Fruit fly (Drosophila melanogaster) whole organism, wandering third instar larva: ENCODE results near the gene mahe.
A peak's percentile ranks its signal among the peaks of the same experiment; 100 is the strongest.

Source experiments
- Abd-B ChIP-seq: fragments of >200 bp; optimal IDR thresholded peaks from 2 replicates; lab custom pipeline; 2017; ENCODE audit warnings: missing biosample characterization, missing genetic modification characterization
- CG9705 ChIP-seq: fragments of 200-800 bp; sonication (Bioruptor generic); optimal IDR thresholded peaks from 2 replicates; lab custom pipeline; 2018; ENCODE audit warnings: missing biosample characterization, mild to moderate bottlenecking, missing genetic modification characterization
- Dfd ChIP-seq: fragments of >200 bp; optimal IDR thresholded peaks from 2 replicates; lab custom pipeline; 2017; ENCODE audit warnings: missing biosample characterization, missing genetic modification characterization
- Dif ChIP-seq: fragments of 200-275, 200-300 bp; sonication (Bioruptor generic); optimal IDR thresholded peaks from 2 replicates; lab custom pipeline; 2018; ENCODE audit warnings: missing biosample characterization, missing genetic modification characterization; ENCODE audit not compliant: partially characterized antibody
- GATAd ChIP-seq: sonication (Bioruptor generic); optimal IDR thresholded peaks from 2 replicates; lab custom pipeline; 2016; ENCODE audit warnings: missing biosample characterization, missing genetic modification characterization
- HLH106 ChIP-seq: fragments of 200-800 bp; optimal IDR thresholded peaks from 3 replicates; lab custom pipeline; 2019; ENCODE audit warnings: missing biosample characterization, mild to moderate bottlenecking, missing genetic modification characterization, moderate library complexity
- Hnf4 ChIP-seq: fragments of 200-800 bp; sonication (Bioruptor generic); optimal IDR thresholded peaks from 2 replicates; lab custom pipeline; 2016; ENCODE audit warnings: missing biosample characterization, mild to moderate bottlenecking, missing genetic modification characterization
- Hr78 ChIP-seq: fragments of >200 bp; optimal IDR thresholded peaks from 2 replicates; lab custom pipeline; 2017; ENCODE audit warnings: missing biosample characterization, missing genetic modification characterization
- Hr83 ChIP-seq: fragments of 200-300 bp; sonication (Bioruptor generic); optimal IDR thresholded peaks from 2 replicates; lab custom pipeline; 2016; ENCODE audit warnings: missing biosample characterization, mild to moderate bottlenecking, missing genetic modification characterization, moderate library complexity; ENCODE audit not compliant: poor library complexity, severe bottlenecking
- N ChIP-seq: fragments of >200 bp; optimal IDR thresholded peaks from 2 replicates; lab custom pipeline; 2018; ENCODE audit warnings: missing biosample characterization, missing external identifiers, missing genetic modification characterization
- Rel ChIP-seq, 2 experiments: fragments of 200-800 bp; sonication (Bioruptor generic) in 1 of 2; optimal IDR thresholded peaks; 2 replicates in 1 of 2; 3 replicates in 1 of 2; lab custom pipeline; 2016 to 2019; ENCODE audit warnings: mild to moderate bottlenecking in 2 of 2, missing biosample characterization in 2 of 2, missing genetic modification characterization in 2 of 2, moderate library complexity in 1 of 2
- Sp1 ChIP-seq: fragments of 200-800 bp; sonication (Bioruptor generic); optimal IDR thresholded peaks from 3 replicates; lab custom pipeline; 2019; ENCODE audit warnings: missing biosample characterization, mild to moderate bottlenecking, missing genetic modification characterization, moderate library complexity
- Vsx2 ChIP-seq: fragments of 200-300, 225-300 bp; sonication (Bioruptor generic); optimal IDR thresholded peaks from 2 replicates; lab custom pipeline; 2018; ENCODE audit warnings: missing biosample characterization, missing genetic modification characterization; ENCODE audit not compliant: partially characterized antibody
- dl ChIP-seq, 2 experiments: fragments of 175-275, 200-275 bp in 1 of 2; fragments of 200-275 bp in 1 of 2; sonication (Bioruptor generic); optimal IDR thresholded peaks; lab custom pipeline; 2018; ENCODE audit warnings: mild to moderate bottlenecking in 2 of 2, missing biosample characterization in 2 of 2, missing genetic modification characterization in 2 of 2, moderate library complexity in 2 of 2; ENCODE audit not compliant: partially characterized antibody in 2 of 2, insufficient read depth in 1 of 2
- dmrt93B ChIP-seq: fragments of 200-800 bp; sonication (Bioruptor generic); optimal IDR thresholded peaks from 2 replicates; lab custom pipeline; 2018; ENCODE audit warnings: missing biosample characterization, mild to moderate bottlenecking, missing genetic modification characterization
- dsf ChIP-seq: sonication (Bioruptor generic); optimal IDR thresholded peaks from 2 replicates; lab custom pipeline; 2016; ENCODE audit warnings: missing biosample characterization, missing genetic modification characterization, borderline replicate concordance
- ey ChIP-seq: fragments of 200-800 bp; sonication (Bioruptor generic); optimal IDR thresholded peaks from 2 replicates; lab custom pipeline; 2016; ENCODE audit warnings: missing biosample characterization, missing genetic modification characterization
- foxo ChIP-seq, 2 experiments: fragments of 200-800 bp; sonication (Bioruptor generic); optimal IDR thresholded peaks; 2 replicates in 1 of 2; 3 replicates in 1 of 2; lab custom pipeline; 2016 to 2017; ENCODE audit warnings: missing biosample characterization in 2 of 2, missing genetic modification characterization in 2 of 2
- fru ChIP-seq: fragments of 200-800 bp; sonication (Bioruptor generic); optimal IDR thresholded peaks from 3 replicates; lab custom pipeline; 2016; ENCODE audit warnings: missing biosample characterization, mild to moderate bottlenecking, missing genetic modification characterization
- h ChIP-seq: fragments of 200-800 bp; sonication (Bioruptor generic); optimal IDR thresholded peaks from 3 replicates; lab custom pipeline; 2016; ENCODE audit warnings: missing biosample characterization, mild to moderate bottlenecking, missing genetic modification characterization
- jim ChIP-seq: fragments of 175-275, 200-325 bp; sonication (Bioruptor generic); optimal IDR thresholded peaks from 2 replicates; lab custom pipeline; 2016; ENCODE audit warnings: missing biosample characterization, mild to moderate bottlenecking, missing genetic modification characterization
- lola ChIP-seq: fragments of >200 bp; optimal IDR thresholded peaks from 2 replicates; lab custom pipeline; 2017; ENCODE audit warnings: missing biosample characterization, missing genetic modification characterization
- pan ChIP-seq: fragments of >200 bp; optimal IDR thresholded peaks from 2 replicates; lab custom pipeline; 2017
- psq ChIP-seq: fragments of 200-800 bp; sonication (Bioruptor generic); optimal IDR thresholded peaks from 3 replicates; lab custom pipeline; 2017; ENCODE audit warnings: missing biosample characterization, mild to moderate bottlenecking, missing genetic modification characterization, moderate library complexity
- rgr ChIP-seq: fragments of 200-800 bp; sonication (Bioruptor generic); optimal IDR thresholded peaks from 3 replicates; lab custom pipeline; 2016; ENCODE audit warnings: missing biosample characterization, mild to moderate bottlenecking, missing genetic modification characterization
- sv ChIP-seq: fragments of 200-800 bp; sonication (Bioruptor generic); optimal IDR thresholded peaks from 3 replicates; lab custom pipeline; 2016; ENCODE audit warnings: missing biosample characterization, missing genetic modification characterization
- tai ChIP-seq: sonication (Bioruptor generic); optimal IDR thresholded peaks from 2 replicates; lab custom pipeline; 2016; ENCODE audit warnings: missing biosample characterization, missing genetic modification characterization
- woc ChIP-seq: sonication (Bioruptor generic); optimal IDR thresholded peaks from 2 replicates; lab custom pipeline; 2016; ENCODE audit warnings: missing biosample characterization, mild to moderate bottlenecking, missing genetic modification characterization

mahe gene

DNA sequence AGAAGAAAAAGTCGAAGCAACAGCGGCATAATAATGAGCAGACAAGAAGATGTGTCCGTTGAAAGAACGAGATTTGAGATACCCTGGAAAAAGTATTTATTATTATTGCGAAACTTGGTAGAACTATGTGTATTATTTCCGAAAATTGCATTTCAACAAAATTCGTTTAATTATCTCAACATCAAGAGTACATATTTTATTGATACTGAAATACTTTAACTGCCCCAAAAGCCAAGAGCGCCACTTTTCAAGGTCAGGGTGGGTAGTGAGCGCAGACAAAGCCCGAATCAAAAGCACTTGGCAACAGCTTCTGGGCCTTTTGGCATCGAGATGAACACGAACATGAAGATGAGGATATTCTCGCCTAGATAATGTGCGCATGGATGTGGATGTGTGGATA lies 48.0 kb upstream of the mahe start:
- TF ChIP-seq Hr83 (GFP tag; lab: Kevin White, UChicago), result no peak
- no peak for TF ChIP-seq N (GFP tag; lab: Kevin White, UChicago)
- TF ChIP-seq h (GFP tag; lab: Kevin White, UChicago), result no peak
- TF ChIP-seq jim (GFP tag; lab: Kevin White, UChicago), result no peak
- TF ChIP-seq dl (GFP tag; optimal IDR thresholded peaks at IDR 0.05; lab: Kevin White, UChicago; ENCODE audit: insufficient read depth in 1 of 2, partially characterized antibody in 2 of 2), result no peak

dm6 chrX:7978027-7978426 lies 46.8 kb upstream of the mahe start:
- no peak for TF ChIP-seq Hr83 (GFP tag; lab: Kevin White, UChicago)
- TF ChIP-seq lola (GFP tag; lab: Kevin White, UChicago), result no peak
- TF ChIP-seq CG9705, result no peak
- no peak for TF ChIP-seq dsf
- no peak for TF ChIP-seq rgr (GFP tag; lab: Kevin White, UChicago)
- TF ChIP-seq Rel (GFP tag; optimal IDR thresholded peaks at IDR 0.05; lab: Kevin White, UChicago), result no peak
- TF ChIP-seq Rel (tag; optimal IDR thresholded peaks at IDR 0.05; lab: Kevin White, UChicago), result no peak
- TF ChIP-seq jim (GFP tag; lab: Kevin White, UChicago), result no peak
- no peak for TF ChIP-seq dl (GFP tag; optimal IDR thresholded peaks at IDR 0.05; lab: Kevin White, UChicago; ENCODE audit: insufficient read depth in 1 of 2, partially characterized antibody in 2 of 2)
- peak; percentile 42 for TF ChIP-seq fru (GFP tag; lab: Kevin White, UChicago)
- TF ChIP-seq Sp1 (GFP tag; lab: Kevin White, UChicago), result no peak
- no peak for TF ChIP-seq Vsx2 (GFP tag; lab: Kevin White, UChicago)
- TF ChIP-seq HLH106 (tag; lab: Kevin White, UChicago), result peak; percentile 30
- TF ChIP-seq woc (GFP tag; lab: Kevin White, UChicago), result peak; percentile 36
- no peak for TF ChIP-seq GATAd (GFP tag; lab: Kevin White, UChicago)
- no peak for TF ChIP-seq pan (lab: Kevin White, UChicago)
- TF ChIP-seq psq, result no peak
- TF ChIP-seq sv (GFP tag; lab: Kevin White, UChicago), result no peak
- no peak for TF ChIP-seq Dif (GFP tag; lab: Kevin White, UChicago)
- TF ChIP-seq tai (GFP tag; lab: Kevin White, UChicago), result no peak
- no peak for TF ChIP-seq dmrt93B

dm6 chrX:7976976-7977834 lies 46.0 kb upstream of the mahe start:
- TF ChIP-seq pan (lab: Kevin White, UChicago) (peak; percentile 30), Hr83 (GFP tag; lab: Kevin White, UChicago) (no peak), Dfd (GFP tag; lab: Kevin White, UChicago) (peak; percentile 81), woc (GFP tag; lab: Kevin White, UChicago) (peak; percentile 50)

dm6 chrX:7975516-7976257 lies 44.5 kb upstream of the mahe start:
- peak; percentile 9 for TF ChIP-seq Dfd (GFP tag; lab: Kevin White, UChicago)
- TF ChIP-seq dmrt93B, result no peak
- peak in 1 of 2 experiments; percentile 12 for TF ChIP-seq foxo (GFP tag; optimal IDR thresholded peaks at IDR 0.05; lab: Kevin White, UChicago)
- TF ChIP-seq ey (GFP tag; lab: Kevin White, UChicago), result peak; percentile 3
- TF ChIP-seq rgr (GFP tag; lab: Kevin White, UChicago), result no peak
- TF ChIP-seq Hnf4, result peak; percentile 2
- TF ChIP-seq Abd-B, result no peak
- TF ChIP-seq Hr78, result no peak
